Fruit fly (Drosophila melanogaster): ENCODE data around the gene mura.

The mura gene

DNA sequence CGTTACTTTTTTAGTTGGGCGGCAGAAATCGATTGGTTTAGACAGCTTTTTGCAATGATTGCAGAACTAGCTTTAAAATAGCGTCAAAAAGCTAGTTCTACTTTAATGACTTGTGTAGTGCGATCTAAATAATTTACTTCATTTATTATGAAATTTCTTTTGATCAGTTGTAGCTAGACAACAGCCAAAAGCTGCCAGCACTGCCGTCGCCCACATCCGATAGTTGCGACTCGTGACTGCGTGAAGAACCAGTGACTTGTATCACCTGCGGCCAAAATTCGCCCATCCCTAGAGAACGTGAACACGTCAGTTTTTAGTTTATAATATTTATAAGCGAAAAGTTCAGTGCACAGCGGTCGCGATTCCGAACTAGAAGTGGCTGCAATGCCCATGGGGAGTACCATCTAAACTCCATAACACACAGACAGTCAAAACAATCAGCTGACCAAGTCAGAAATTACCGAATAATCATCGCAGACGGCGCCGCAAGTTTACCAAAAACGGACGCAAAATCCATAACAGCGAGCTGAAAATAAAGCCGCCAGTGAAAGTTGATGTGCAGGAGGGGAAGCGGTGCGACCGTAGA is 35.1 kb upstream of the mura start, which contains the start of gene P58IPK (continued):
- TF ChIP-seq CG31365 (tag; optimal IDR thresholded peaks at IDR 0.05): no peak
- TF ChIP-seq CG2116 (GFP tag; optimal IDR thresholded peaks at IDR 0.05): peak; percentile 90
- TF ChIP-seq Spps (tag; optimal IDR thresholded peaks at IDR 0.05): no peak
- peak; percentile 96 for TF ChIP-seq CG42726 (GFP tag; IDR thresholded peaks at IDR 0.05; ENCODE audit: partially characterized antibody)
- TF ChIP-seq Dref (GFP tag; IDR thresholded peaks at IDR 0.05): peak; percentile 65
- TF ChIP-seq CG7839 (tag; optimal IDR thresholded peaks at IDR 0.05): peak; percentile 50
- no peak for TF ChIP-seq CG7745 (tag; optimal IDR thresholded peaks at IDR 0.05)
- TF ChIP-seq NK7.1 (GFP tag; optimal IDR thresholded peaks at IDR 0.05): peak; percentile 19
- peak; percentile 67 for TF ChIP-seq maf-S (GFP tag; optimal IDR thresholded peaks at IDR 0.05)
- TF ChIP-seq Adf1 (GFP tag; IDR thresholded peaks at IDR 0.05): peak; percentile 66
- TF ChIP-seq CG14965 (GFP tag; optimal IDR thresholded peaks at IDR 0.05; ENCODE audit: borderline replicate concordance): no peak
- TF ChIP-seq CG17361 (GFP tag; IDR thresholded peaks at IDR 0.05): peak; percentile 75
- peak; percentile 69 for TF ChIP-seq CG12769 (tag; optimal IDR thresholded peaks at IDR 0.05)
- TF ChIP-seq Bgb (GFP tag; IDR thresholded peaks at IDR 0.05; ENCODE audit: partially characterized antibody): peak; percentile 98
- peak; percentile 52 for TF ChIP-seq CG30020 (tag; optimal IDR thresholded peaks at IDR 0.05)
- TF ChIP-seq Med (GFP tag): peak; percentile 97
- no peak for TF ChIP-seq hkb (optimal IDR thresholded peaks at IDR 0.05)
- TF ChIP-seq hkb (GFP tag; IDR thresholded peaks at IDR 0.05): peak; percentile 49; the same call in 1 of the 2 replicates
- TF ChIP-seq C15 (GFP tag; IDR thresholded peaks at IDR 0.05): no peak
- TF ChIP-seq CG3065 (GFP tag; optimal IDR thresholded peaks at IDR 0.05): peak; percentile 37
- peak; percentile 9 for TF ChIP-seq scrt (GFP tag; optimal IDR thresholded peaks at IDR 0.05)
- TF ChIP-seq CG4424 (GFP tag; optimal IDR thresholded peaks at IDR 0.05): peak; percentile 51
- TF ChIP-seq vnd (GFP tag; IDR thresholded peaks at IDR 0.05; ENCODE audit: partially characterized antibody): peak; percentile 90
- TF ChIP-seq slbo (GFP tag; IDR thresholded peaks at IDR 0.05): peak; percentile 91
- 0 out of 3 replicates have a peak, but pooled peaks have one; percentile 35 for TF ChIP-seq CG7357 (GFP tag; IDR thresholded peaks at IDR 0.05)
- peak; percentile 58 for TF ChIP-seq CG3163 (GFP tag; optimal IDR thresholded peaks at IDR 0.05)
- TF ChIP-seq Ets97D (GFP tag; optimal IDR thresholded peaks at IDR 0.05): peak; percentile 90
- peak; percentile 74 for TF ChIP-seq nerfin-2 (GFP tag; IDR thresholded peaks at IDR 0.05; ENCODE audit: partially characterized antibody)
- no peak for TF ChIP-seq trh (GFP tag; optimal IDR thresholded peaks at IDR 0.05)
- peak; percentile 75 to 83 for TF ChIP-seq Pdp1 (GFP tag; optimal IDR thresholded peaks at IDR 0.05)
- TF ChIP-seq H2.0 (GFP tag; IDR thresholded peaks at IDR 0.05): peak; percentile 59
- peak; percentile 10 for TF ChIP-seq disco-r (GFP tag; optimal IDR thresholded peaks at IDR 0.05)
- TF ChIP-seq Antp (GFP tag; optimal IDR thresholded peaks at IDR 0.05): peak; percentile 77
- TF ChIP-seq CG1529 (GFP tag; optimal IDR thresholded peaks at IDR 0.05): no peak
- peak; percentile 12 for TF ChIP-seq CG13123 (GFP tag; optimal IDR thresholded peaks at IDR 0.05)
- peak; percentile 37 for TF ChIP-seq CG11398 (GFP tag; optimal IDR thresholded peaks at IDR 0.05)
- TF ChIP-seq Aef1 (GFP tag; IDR thresholded peaks at IDR 0.05): peak; percentile 32; the same call in 2 of the 3 replicates
- peak; percentile 56 for TF ChIP-seq fu2 (GFP tag; optimal IDR thresholded peaks at IDR 0.05)
- TF ChIP-seq Atf-2 (GFP tag; optimal IDR thresholded peaks at IDR 0.05): peak; percentile 56
- no peak for TF ChIP-seq sens-2 (GFP tag; IDR thresholded peaks at IDR 0.05)
- peak; percentile 88 for TF ChIP-seq tna (GFP tag; IDR thresholded peaks at IDR 0.05; ENCODE audit: partially characterized antibody)
- no peak for TF ChIP-seq Gsc (GFP tag; IDR thresholded peaks at IDR 0.05)
- peak; percentile 16 for TF ChIP-seq CG1233 (GFP tag; optimal IDR thresholded peaks at IDR 0.05)
- peak; percentile 42 for TF ChIP-seq eyg (GFP tag; optimal IDR thresholded peaks at IDR 0.05)
- peak; percentile 66 for TF ChIP-seq CG2712 (tag; optimal IDR thresholded peaks at IDR 0.05)
- peak; percentile 50; the same call in 1 of the 2 replicates for TF ChIP-seq CG4404 (GFP tag; IDR thresholded peaks at IDR 0.05)
- peak; percentile 44 for TF ChIP-seq CG18476 (GFP tag; optimal IDR thresholded peaks at IDR 0.05)
- TF ChIP-seq CG14014 (GFP tag; IDR thresholded peaks at IDR 0.05): peak; percentile 56
- peak in 1 of 2 experiments; percentile 45 for TF ChIP-seq bsh (GFP tag; optimal IDR thresholded peaks at IDR 0.05)
- peak; percentile 6 for TF ChIP-seq grn (GFP tag; optimal IDR thresholded peaks at IDR 0.05)
